Fruit fly (Drosophila melanogaster) whole organism, embryonic: ENCODE measurements around the gene Lamtor5.
A peak's percentile ranks its signal among the peaks of the same experiment; 100 is the strongest.

Experiments
- Atf-2 ChIP-seq: fragments of 200-800 bp; sonication (Bioruptor generic); optimal IDR thresholded peaks from 2 replicates; lab custom pipeline; 2016; ENCODE audit warnings: missing biosample characterization, missing genetic modification characterization
- Atf6 ChIP-seq: fragments of 200-800 bp; sonication (Bioruptor generic); IDR thresholded peaks from 2 replicates; pipeline ENCODE4 v1.3.6; 2022; ENCODE audit warnings: missing biosample characterization, missing genetic modification characterization
- C15 ChIP-seq: fragments of 200-800 bp; sonication (Bioruptor generic); IDR thresholded peaks from 3 replicates; pipeline ENCODE4 v1.3.6; 2022; ENCODE audit warnings: missing biosample characterization, missing genetic modification characterization
- CG10267 ChIP-seq: fragments of 200-800 bp; sonication (Bioruptor generic); optimal IDR thresholded peaks from 2 replicates; lab custom pipeline; 2018; ENCODE audit warnings: missing biosample characterization, mild to moderate bottlenecking, missing genetic modification characterization, moderate library complexity
- CG10274 ChIP-seq: fragments of 200-800 bp; sonication (Bioruptor generic); optimal IDR thresholded peaks from 3 replicates; lab custom pipeline; 2017; ENCODE audit warnings: missing biosample characterization, mild to moderate bottlenecking, missing genetic modification characterization
- CG10543 ChIP-seq: fragments of 200-800 bp; sonication (Bioruptor generic); optimal IDR thresholded peaks from 3 replicates; lab custom pipeline; 2017; ENCODE audit warnings: missing biosample characterization, mild to moderate bottlenecking, missing genetic modification characterization, moderate library complexity
- CG11247 ChIP-seq: fragments of 200-800 bp; sonication (Bioruptor generic); IDR thresholded peaks from 2 replicates; pipeline ENCODE4 v1.3.6; 2022; ENCODE audit warnings: missing biosample characterization, missing genetic modification characterization
- CG11695 ChIP-seq: fragments of 200-800 bp; sonication (Bioruptor generic); IDR thresholded peaks from 3 replicates; pipeline ENCODE4 v1.3.6; 2022; ENCODE audit warnings: missing biosample characterization, missing genetic modification characterization
- CG13123 ChIP-seq: fragments of 200-800 bp; sonication (Bioruptor generic); optimal IDR thresholded peaks from 2 replicates; lab custom pipeline; 2016; ENCODE audit warnings: missing biosample characterization, missing genetic modification characterization
- CG13624 ChIP-seq: fragments of 200-800 bp; sonication (Bioruptor generic); optimal IDR thresholded peaks from 2 replicates; lab custom pipeline; 2016; ENCODE audit warnings: missing biosample characterization, missing genetic modification characterization
- CG16779 ChIP-seq: fragments of 200-800 bp; sonication (Bioruptor generic); IDR thresholded peaks from 2 replicates; pipeline ENCODE4 v1.3.6; 2022; ENCODE audit warnings: missing biosample characterization, missing genetic modification characterization
- CG1792 ChIP-seq: fragments of 200-800 bp; sonication (Bioruptor generic); optimal IDR thresholded peaks from 2 replicates; lab custom pipeline; 2016; ENCODE audit warnings: missing biosample characterization, missing genetic modification characterization
- CG18599 ChIP-seq: fragments of 200-800 bp; sonication (Bioruptor generic); optimal IDR thresholded peaks from 3 replicates; lab custom pipeline; 2017; ENCODE audit warnings: missing biosample characterization, missing genetic modification characterization, mild to moderate bottlenecking, moderate library complexity, missing genetic modification reagents
- CG2120 ChIP-seq: fragments of 200-800 bp; sonication (Bioruptor generic); optimal IDR thresholded peaks from 3 replicates; lab custom pipeline; 2016; ENCODE audit warnings: missing biosample characterization, missing genetic modification characterization
- CG31388 ChIP-seq: fragments of 200-800 bp; sonication (Bioruptor generic); optimal IDR thresholded peaks from 2 replicates; lab custom pipeline; 2016; ENCODE audit warnings: missing biosample characterization, missing genetic modification characterization
- CG32767 ChIP-seq: fragments of 200-800 bp; sonication (Bioruptor generic); IDR thresholded peaks from 2 replicates; pipeline ENCODE4 v1.3.6; 2022; ENCODE audit warnings: missing biosample characterization, missing genetic modification characterization
- CG5245 ChIP-seq: fragments of 200-800 bp; sonication (Bioruptor generic); optimal IDR thresholded peaks from 3 replicates; lab custom pipeline; 2016; ENCODE audit warnings: missing biosample characterization, missing genetic modification characterization
- CG7372 ChIP-seq: fragments of 200-800 bp; sonication (Bioruptor generic); IDR thresholded peaks from 2 replicates; pipeline ENCODE4 v1.3.6; 2022; ENCODE audit warnings: missing biosample characterization, missing genetic modification characterization
- CG7839 ChIP-seq: fragments of 200-800 bp; sonication (Bioruptor generic); optimal IDR thresholded peaks from 3 replicates; lab custom pipeline; 2018; ENCODE audit warnings: missing biosample characterization, mild to moderate bottlenecking, missing genetic modification characterization, moderate library complexity
- CG7963 ChIP-seq: fragments of 200-800 bp; sonication (Bioruptor generic); IDR thresholded peaks from 3 replicates; pipeline ENCODE4 v1.3.6; 2022; ENCODE audit warnings: missing biosample characterization, missing genetic modification characterization; ENCODE audit not compliant: partially characterized antibody
- CG9437 ChIP-seq: fragments of 200-800 bp; sonication (Bioruptor generic); optimal IDR thresholded peaks from 2 replicates; lab custom pipeline; 2018; ENCODE audit warnings: missing biosample characterization, mild to moderate bottlenecking, missing genetic modification characterization
- CG9609 ChIP-seq: fragments of 200-800 bp; sonication (Bioruptor generic); optimal IDR thresholded peaks from 3 replicates; lab custom pipeline; 2016; ENCODE audit warnings: missing biosample characterization, missing genetic modification characterization
- CrebB ChIP-seq: fragments of 200-800 bp; sonication (Bioruptor generic); optimal IDR thresholded peaks from 3 replicates; lab custom pipeline; 2018; ENCODE audit warnings: missing biosample characterization, mild to moderate bottlenecking, missing genetic modification characterization
- D19A ChIP-seq: fragments of 200-800 bp; optimal IDR thresholded peaks from 3 replicates; lab custom pipeline; 2019; ENCODE audit warnings: missing biosample characterization, mild to moderate bottlenecking, missing genetic modification characterization, moderate library complexity
- GATAe ChIP-seq: fragments of 200-800 bp; sonication (Bioruptor generic); conservative IDR thresholded peaks from 2 replicates; pipeline ENCODE4 v1.3.6; 2022; ENCODE audit warnings: missing biosample characterization, missing genetic modification characterization
- Meics ChIP-seq: fragments of 200-800 bp; sonication (Bioruptor generic); optimal IDR thresholded peaks from 2 replicates; lab custom pipeline; 2017; ENCODE audit warnings: missing biosample characterization, mild to moderate bottlenecking, missing genetic modification characterization
- Oli ChIP-seq: fragments of 200-800 bp; sonication (Bioruptor generic); optimal IDR thresholded peaks from 2 replicates; lab custom pipeline; 2018; ENCODE audit warnings: missing biosample characterization, mild to moderate bottlenecking, missing genetic modification characterization, moderate library complexity
- Six4 ChIP-seq: fragments of 200-800 bp; sonication (Bioruptor generic); optimal IDR thresholded peaks from 2 replicates; lab custom pipeline; 2016; ENCODE audit warnings: missing biosample characterization, missing genetic modification characterization
- Sry-β ChIP-seq: fragments of 200-800 bp; sonication (Bioruptor generic); optimal IDR thresholded peaks from 2 replicates; lab custom pipeline; 2018; ENCODE audit warnings: missing biosample characterization, mild to moderate bottlenecking, missing genetic modification characterization, moderate library complexity
- Xbp1 ChIP-seq: fragments of 200-800 bp; sonication (Bioruptor generic); optimal IDR thresholded peaks from 3 replicates; lab custom pipeline; 2016; ENCODE audit warnings: missing biosample characterization, mild to moderate bottlenecking, missing genetic modification characterization
- abd-A ChIP-seq: fragments of 200-800 bp; sonication (Bioruptor generic); optimal IDR thresholded peaks from 3 replicates; lab custom pipeline; 2019; ENCODE audit warnings: missing biosample characterization, mild to moderate bottlenecking, missing genetic modification characterization, moderate library complexity
- amos ChIP-seq: fragments of 200-800 bp; sonication (Bioruptor generic); IDR thresholded peaks from 2 replicates; pipeline ENCODE4 v1.3.6; 2022; ENCODE audit warnings: missing biosample characterization, missing genetic modification characterization; ENCODE audit not compliant: partially characterized antibody
- bbx ChIP-seq: fragments of 200-800 bp; sonication (Bioruptor generic); IDR thresholded peaks from 2 replicates; pipeline ENCODE4 v1.3.6; 2022; ENCODE audit warnings: missing biosample characterization, missing genetic modification characterization; ENCODE audit not compliant: partially characterized antibody
- cad ChIP-seq: fragments of >200 bp; optimal IDR thresholded peaks from 2 replicates; lab custom pipeline; 2017; ENCODE audit warnings: missing biosample characterization, missing genetic modification characterization
- crp ChIP-seq, 2 experiments: fragments of 200-800 bp; sonication (Bioruptor generic); optimal IDR thresholded peaks; 2 replicates in 1 of 2; 3 replicates in 1 of 2; lab custom pipeline; 2017; ENCODE audit warnings: missing biosample characterization in 2 of 2, missing genetic modification characterization in 2 of 2, mild to moderate bottlenecking in 1 of 2, moderate library complexity in 1 of 2
- disco-r ChIP-seq: fragments of 200-800 bp; sonication (Bioruptor generic); optimal IDR thresholded peaks from 2 replicates; lab custom pipeline; 2016; ENCODE audit warnings: missing biosample characterization, missing genetic modification characterization
- fru ChIP-seq: fragments of >200 bp; optimal IDR thresholded peaks from 2 replicates; lab custom pipeline; 2017
- gem ChIP-seq: fragments of 200-800 bp; sonication (Bioruptor generic); optimal IDR thresholded peaks from 2 replicates; lab custom pipeline; 2019; ENCODE audit warnings: missing biosample characterization, mild to moderate bottlenecking, missing genetic modification characterization, moderate library complexity
- ken ChIP-seq: fragments of 200-800 bp; sonication (Bioruptor generic); IDR thresholded peaks from 3 replicates; pipeline ENCODE4 v1.3.6; 2022; ENCODE audit warnings: missing biosample characterization, missing genetic modification characterization
- klu ChIP-seq: fragments of 200-800 bp; sonication (Bioruptor generic); IDR thresholded peaks from 2 replicates; pipeline ENCODE4 v1.3.6; 2022; ENCODE audit warnings: missing biosample characterization, missing genetic modification characterization
- nerfin-1 ChIP-seq: fragments of 200-800 bp; sonication (Bioruptor generic); optimal IDR thresholded peaks from 3 replicates; lab custom pipeline; 2019; ENCODE audit warnings: missing biosample characterization, mild to moderate bottlenecking, missing genetic modification characterization, moderate library complexity
- onecut ChIP-seq: fragments of 200-800 bp; sonication (Bioruptor generic); IDR thresholded peaks from 2 replicates; pipeline ENCODE4 v1.3.6; 2022; ENCODE audit warnings: missing biosample characterization, missing genetic modification characterization
- pan ChIP-seq, 4 experiments: fragments of >200 bp in 3 of 4; fragments of 200-800 bp in 1 of 4; sonication (Bioruptor generic) in 1 of 4; optimal IDR thresholded peaks in 3 of 4; IDR thresholded peaks in 1 of 4; 2 replicates each; pipeline versions ENCODE4 v1.3.6 to Lab custom; 2017 to 2022; ENCODE audit warnings: missing biosample characterization in 2 of 4, missing genetic modification characterization in 2 of 4, mixed read lengths in 1 of 4
- repo ChIP-seq: fragments of 200-800 bp; sonication (Bioruptor generic); optimal IDR thresholded peaks from 2 replicates; lab custom pipeline; 2016; ENCODE audit warnings: missing biosample characterization, missing genetic modification characterization
- sens ChIP-seq: fragments of 200-800 bp; sonication (Bioruptor generic); peaks from one replicate; lab custom pipeline; 2016; ENCODE audit warnings: missing biosample characterization, missing genetic modification characterization
- sna ChIP-seq: fragments of 200-800 bp; sonication (Bioruptor generic); IDR thresholded peaks from 2 replicates; pipeline ENCODE4 v1.3.6; 2022; ENCODE audit warnings: missing biosample characterization, missing genetic modification characterization; ENCODE audit not compliant: partially characterized antibody
- stwl ChIP-seq: fragments of 200-800 bp; sonication (Bioruptor generic); optimal IDR thresholded peaks from 3 replicates; lab custom pipeline; 2018; ENCODE audit warnings: missing biosample characterization, mild to moderate bottlenecking, missing genetic modification characterization, moderate library complexity
- twi ChIP-seq: fragments of 200-800 bp; optimal IDR thresholded peaks from 2 replicates; lab custom pipeline; 2019; ENCODE audit warnings: missing biosample characterization, mild to moderate bottlenecking, missing genetic modification characterization, moderate library complexity
- vnd ChIP-seq: fragments of 200-800 bp; sonication (Bioruptor generic); IDR thresholded peaks from 3 replicates; pipeline ENCODE4 v1.3.6; 2022; ENCODE audit warnings: missing biosample characterization, missing genetic modification characterization; ENCODE audit not compliant: partially characterized antibody
- zf30C ChIP-seq: fragments of 200-800 bp; sonication (Bioruptor generic); optimal IDR thresholded peaks from 3 replicates; lab custom pipeline; 2018; ENCODE audit warnings: missing biosample characterization, mild to moderate bottlenecking, missing genetic modification characterization

Lamtor5 gene

DNA sequence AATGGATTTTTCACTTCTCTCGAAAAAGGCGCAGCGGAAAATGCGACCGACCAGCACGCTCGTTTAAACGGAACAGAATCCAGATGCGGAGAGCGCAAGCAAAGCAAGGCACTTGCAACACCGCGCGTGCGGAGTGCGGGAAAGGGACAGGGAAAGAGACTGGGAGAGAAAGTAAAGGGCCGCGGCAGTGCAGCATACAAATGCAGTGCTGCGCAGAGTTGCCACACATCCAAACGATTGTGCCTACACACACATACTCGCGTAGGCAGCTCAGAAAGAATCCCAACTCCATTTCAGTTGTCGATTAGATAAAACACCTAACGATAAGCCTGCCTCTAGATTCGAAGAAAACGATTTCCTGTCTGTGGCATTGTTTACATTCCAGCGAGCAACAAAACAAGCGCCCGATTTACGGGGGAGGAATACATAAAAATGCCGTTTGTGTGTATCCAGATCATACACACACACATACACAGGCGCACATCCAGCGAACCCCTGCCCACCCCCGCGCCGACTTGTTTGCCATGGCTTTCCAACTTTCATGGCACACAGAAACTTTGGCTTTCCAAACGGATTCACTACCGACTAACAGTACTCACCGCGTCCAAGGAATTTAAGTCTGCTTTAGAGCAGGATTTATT, 40.8 kb upstream of the Lamtor5 start (continued):
- TF ChIP-seq CG10267 (tag; lab: Kevin White, UChicago) = no peak
- no peak for TF ChIP-seq crp (GFP tag; optimal IDR thresholded peaks at IDR 0.05; lab: Kevin White, UChicago)
- TF ChIP-seq repo (GFP tag; lab: Kevin White, UChicago) = no peak
- TF ChIP-seq fru (lab: Kevin White, UChicago) = no peak
- no peak for TF ChIP-seq CG11247 (GFP tag; lab: Robert Waterston, UW)
- no peak for TF ChIP-seq sna (GFP tag; lab: Robert Waterston, UW)
- TF ChIP-seq CG11695 (GFP tag; lab: Robert Waterston, UW) = no peak
- no peak for TF ChIP-seq CrebB (tag; lab: Kevin White, UChicago)
- peak; percentile 89 for TF ChIP-seq nerfin-1 (tag; lab: Kevin White, UChicago)
- TF ChIP-seq CG7372 = no peak
- no peak for TF ChIP-seq Xbp1 (GFP tag; lab: Kevin White, UChicago)
- no peak for TF ChIP-seq amos
- TF ChIP-seq CG18599 (GFP tag; lab: Kevin White, UChicago) = peak; percentile 2
- TF ChIP-seq CG2120 = no peak
- TF ChIP-seq CG1792 = no peak
- no peak for TF ChIP-seq CG5245 (GFP tag; lab: Kevin White, UChicago)
- no peak for TF ChIP-seq CG10543 (GFP tag; lab: Kevin White, UChicago)
- no peak for TF ChIP-seq D19A (tag; lab: Kevin White, UChicago)
- TF ChIP-seq C15 (GFP tag; lab: Robert Waterston, UW) = no peak
- TF ChIP-seq Sry-β (GFP tag; lab: Kevin White, UChicago) = no peak
- TF ChIP-seq CG10274 (GFP tag; lab: Kevin White, UChicago) = no peak
- peak; percentile 15 for TF ChIP-seq twi
- no peak for TF ChIP-seq bbx (GFP tag; lab: Robert Waterston, UW)
- TF ChIP-seq vnd = no peak
- TF ChIP-seq stwl = peak; percentile 10
- TF ChIP-seq CG31388 (GFP tag; lab: Kevin White, UChicago) = no peak
- TF ChIP-seq Six4 (GFP tag; lab: Kevin White, UChicago) = no peak
- no peak for TF ChIP-seq Meics
- TF ChIP-seq sens (GFP tag; lab: Kevin White, UChicago) = peak; percentile 77
- no peak for TF ChIP-seq Atf-2 (GFP tag; lab: Kevin White, UChicago)
- TF ChIP-seq CG7963 (GFP tag; lab: Robert Waterston, UW) = no peak
- no peak for TF ChIP-seq CG9609 (GFP tag; lab: Kevin White, UChicago)
- no peak for TF ChIP-seq CG16779 (GFP tag; lab: Robert Waterston, UW)
- no peak for TF ChIP-seq Atf6 (GFP tag; lab: Robert Waterston, UW)
- no peak for TF ChIP-seq onecut (GFP tag; lab: Robert Waterston, UW)
- TF ChIP-seq Oli (tag; lab: Kevin White, UChicago) = no peak
- peak; percentile 94 for TF ChIP-seq CG32767 (GFP tag; lab: Robert Waterston, UW)
- no peak for TF ChIP-seq gem (tag; lab: Kevin White, UChicago)
- TF ChIP-seq CG13624 (GFP tag; lab: Kevin White, UChicago) = no peak
- TF ChIP-seq GATAe = no peak
- TF ChIP-seq CG7839 (tag; lab: Kevin White, UChicago) = no peak
- TF ChIP-seq klu (GFP tag; lab: Robert Waterston, UW) = peak; percentile 46; the same call in 1 of the 2 replicates
- TF ChIP-seq zf30C = no peak
- no peak for TF ChIP-seq ken (GFP tag; lab: Robert Waterston, UW)
- TF ChIP-seq pan (optimal IDR thresholded peaks at IDR 0.05; lab: Kevin White, UChicago) = no peak
- no peak for TF ChIP-seq pan (GFP tag; optimal IDR thresholded peaks at IDR 0.05 in 1 of 2, IDR thresholded peaks at IDR 0.05 in 1 of 2)
- no peak for TF ChIP-seq CG9437
- TF ChIP-seq abd-A (tag; lab: Kevin White, UChicago) = peak; percentile 43
- no peak for TF ChIP-seq CG13123 (GFP tag; lab: Kevin White, UChicago)
- TF ChIP-seq disco-r (GFP tag; lab: Kevin White, UChicago) = no peak
- TF ChIP-seq cad (GFP tag; lab: Kevin White, UChicago) = no peak
